Fruit fly (Drosophila melanogaster) whole organism, prepupa: Measurements from ENCODE around the gene Coprox.

Experiments
- CG11902 ChIP-seq: fragments of 200-800 bp; sonication (Bioruptor generic); optimal IDR thresholded peaks from 3 replicates; lab custom pipeline; 2016; ENCODE audit warnings: missing biosample characterization, missing genetic modification characterization
- CG1621 ChIP-seq: fragments of 200-800 bp; sonication (Bioruptor generic); optimal IDR thresholded peaks from 3 replicates; lab custom pipeline; 2018; ENCODE audit warnings: missing biosample characterization, mild to moderate bottlenecking, missing genetic modification characterization
- CG16779 ChIP-seq: fragments of 200-800 bp; sonication (Bioruptor generic); optimal IDR thresholded peaks from 3 replicates; lab custom pipeline; 2017; ENCODE audit warnings: missing biosample characterization, mild to moderate bottlenecking, missing genetic modification characterization
- CG3032 ChIP-seq: fragments of 200-800 bp; optimal IDR thresholded peaks from 2 replicates; lab custom pipeline; 2019; ENCODE audit warnings: missing biosample characterization, mild to moderate bottlenecking, missing genetic modification characterization, moderate library complexity
- CG31627 ChIP-seq: fragments of 200-800 bp; sonication (Bioruptor generic); optimal IDR thresholded peaks from 3 replicates; lab custom pipeline; 2016; ENCODE audit warnings: missing biosample characterization, missing genetic modification characterization
- CG32006 ChIP-seq: fragments of 200-800 bp; sonication (Bioruptor generic); optimal IDR thresholded peaks from 3 replicates; lab custom pipeline; 2017; ENCODE audit warnings: missing biosample characterization, mild to moderate bottlenecking, missing genetic modification characterization
- CG34406 ChIP-seq: fragments of 200-800 bp; sonication (Bioruptor generic); optimal IDR thresholded peaks from 3 replicates; lab custom pipeline; 2016; ENCODE audit warnings: missing biosample characterization, missing genetic modification characterization
- CG3919 ChIP-seq: fragments of 200-800 bp; sonication (Bioruptor generic); optimal IDR thresholded peaks from 3 replicates; lab custom pipeline; 2016; ENCODE audit warnings: missing biosample characterization, missing genetic modification characterization
- CG4318 ChIP-seq: fragments of 200-800 bp; sonication (Bioruptor generic); optimal IDR thresholded peaks from 3 replicates; lab custom pipeline; 2017; ENCODE audit warnings: missing biosample characterization, mild to moderate bottlenecking, missing genetic modification characterization
- CG6163 ChIP-seq: fragments of 200-800 bp; sonication (Bioruptor generic); IDR thresholded peaks from 3 replicates; pipeline ENCODE4 v1.3.6; 2022; ENCODE audit warnings: missing biosample characterization, missing genetic modification characterization
- CG6792 ChIP-seq: fragments of 200-800 bp; sonication (Bioruptor generic); optimal IDR thresholded peaks from 3 replicates; lab custom pipeline; 2016; ENCODE audit warnings: missing biosample characterization, missing genetic modification characterization
- CG6808 ChIP-seq: fragments of 200-800 bp; sonication (Bioruptor generic); optimal IDR thresholded peaks from 3 replicates; lab custom pipeline; 2017; ENCODE audit warnings: missing biosample characterization, missing genetic modification characterization, mild to moderate bottlenecking, moderate library complexity, missing genetic modification reagents
- CG6854 ChIP-seq: fragments of 200-800 bp; sonication (Bioruptor generic); optimal IDR thresholded peaks from 2 replicates; lab custom pipeline; 2017; ENCODE audit warnings: missing biosample characterization, mild to moderate bottlenecking, missing genetic modification characterization
- CG7368 ChIP-seq: fragments of 200-800 bp; sonication (Bioruptor generic); optimal IDR thresholded peaks from 3 replicates; lab custom pipeline; 2016; ENCODE audit warnings: missing biosample characterization, missing genetic modification characterization
- CG8632 ChIP-seq: fragments of 200-800 bp; sonication (Bioruptor generic); optimal IDR thresholded peaks from 3 replicates; lab custom pipeline; 2016; ENCODE audit warnings: missing biosample characterization, missing genetic modification characterization
- Eip78C ChIP-seq: fragments of 200-800 bp; sonication (Bioruptor generic); peaks from one replicate; lab custom pipeline; 2016; ENCODE audit warnings: missing biosample characterization, missing genetic modification characterization
- Eip93F ChIP-seq: fragments of 200-800 bp; sonication (Bioruptor generic); optimal IDR thresholded peaks from 2 replicates; lab custom pipeline; 2016; ENCODE audit warnings: missing biosample characterization, mild to moderate bottlenecking, missing genetic modification characterization
- Ets21C ChIP-seq: fragments of 200-800 bp; sonication (Bioruptor generic); optimal IDR thresholded peaks from 3 replicates; lab custom pipeline; 2016; ENCODE audit warnings: missing biosample characterization, missing genetic modification characterization
- Hr39 ChIP-seq: fragments of 200-800 bp; sonication (Bioruptor generic); optimal IDR thresholded peaks from 2 replicates; lab custom pipeline; 2016; ENCODE audit warnings: missing biosample characterization, missing genetic modification characterization
- Hr4 ChIP-seq: fragments of 200-800 bp; sonication (Bioruptor generic); optimal IDR thresholded peaks from 3 replicates; lab custom pipeline; 2016; ENCODE audit warnings: missing biosample characterization, missing genetic modification characterization
- Met ChIP-seq: fragments of 200-800 bp; sonication (Bioruptor generic); optimal IDR thresholded peaks from 3 replicates; lab custom pipeline; 2016; ENCODE audit warnings: missing biosample characterization, missing genetic modification characterization
- acj6 ChIP-seq: fragments of 200-800 bp; sonication (Bioruptor generic); optimal IDR thresholded peaks from 3 replicates; lab custom pipeline; 2016; ENCODE audit warnings: missing biosample characterization, missing genetic modification characterization
- dac ChIP-seq: fragments of 200-800 bp; sonication (Bioruptor generic); optimal IDR thresholded peaks from 2 replicates; lab custom pipeline; 2017; ENCODE audit warnings: missing biosample characterization, mild to moderate bottlenecking, missing genetic modification characterization
- eg ChIP-seq: fragments of 200-800 bp; sonication (Bioruptor generic); IDR thresholded peaks from 3 replicates; pipeline ENCODE4 v1.3.6; 2022; ENCODE audit warnings: missing biosample characterization, missing genetic modification characterization
- esn ChIP-seq: fragments of 200-800 bp; sonication (Bioruptor generic); optimal IDR thresholded peaks from 2 replicates; lab custom pipeline; 2016; ENCODE audit warnings: missing biosample characterization, mild to moderate bottlenecking, missing genetic modification characterization, moderate library complexity
- fd59A ChIP-seq: fragments of 200-800 bp; sonication (Bioruptor generic); optimal IDR thresholded peaks from 2 replicates; lab custom pipeline; 2017; ENCODE audit warnings: missing biosample characterization, mild to moderate bottlenecking, missing genetic modification characterization, missing genetic modification reagents
- fd85E ChIP-seq: fragments of 200-800 bp; sonication (Bioruptor generic); optimal IDR thresholded peaks from 3 replicates; lab custom pipeline; 2016; ENCODE audit warnings: missing biosample characterization, missing genetic modification characterization
- lz ChIP-seq: fragments of 200-800 bp; sonication (Bioruptor generic); optimal IDR thresholded peaks from 3 replicates; lab custom pipeline; 2016; ENCODE audit warnings: missing biosample characterization, missing genetic modification characterization
- pdm3 ChIP-seq: fragments of 200-800 bp; sonication (Bioruptor generic); optimal IDR thresholded peaks from 3 replicates; lab custom pipeline; 2016; ENCODE audit warnings: missing biosample characterization, missing genetic modification characterization
- ss ChIP-seq, 2 experiments: fragments of 200-800 bp; sonication (Bioruptor generic); optimal IDR thresholded peaks; 2 replicates in 1 of 2; 3 replicates in 1 of 2; lab custom pipeline; 2017 to 2018; ENCODE audit warnings: mild to moderate bottlenecking in 2 of 2, missing biosample characterization in 2 of 2, missing genetic modification characterization in 2 of 2, moderate library complexity in 1 of 2
- svp ChIP-seq: fragments of 200-800 bp; sonication (Bioruptor generic); peaks from one replicate; lab custom pipeline; 2016; ENCODE audit warnings: missing biosample characterization, missing genetic modification characterization

Coprox gene

DNA sequence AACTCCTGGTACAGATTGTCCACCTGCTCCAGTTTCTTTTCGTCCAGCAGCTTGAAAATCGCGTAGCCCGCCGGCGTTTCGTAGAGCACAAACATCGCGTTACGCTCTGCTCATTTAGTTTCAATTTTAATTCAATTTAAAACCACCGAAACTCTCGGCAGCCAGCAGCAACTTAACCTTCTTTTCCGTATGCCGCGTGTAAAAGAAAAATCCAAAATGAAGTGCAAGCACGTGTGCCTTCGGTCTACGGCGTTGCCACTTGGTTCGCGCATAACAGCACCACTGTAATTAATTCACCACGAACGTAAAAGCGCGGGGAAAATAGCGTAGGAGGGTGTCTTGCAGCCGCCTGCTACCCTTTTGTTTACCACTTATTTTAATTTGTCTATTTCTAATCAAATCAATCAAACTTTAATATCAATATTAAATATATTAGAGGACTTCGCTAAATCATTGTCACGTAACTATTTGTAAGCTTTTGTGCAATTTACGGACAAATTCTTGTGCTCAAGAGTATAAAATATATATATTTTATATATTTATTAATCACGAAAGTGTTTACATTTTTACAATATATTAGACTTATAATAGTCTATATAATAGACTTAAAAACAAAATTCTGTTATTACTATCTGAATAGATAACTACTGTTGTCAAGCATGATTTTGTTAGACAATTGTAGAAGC lies 45.6 kb upstream of the Coprox start, which contains the start of gene nop5 (continued):
- TF ChIP-seq CG6163 (GFP tag; lab: Robert Waterston, UW) (peak; percentile 9; the same call in 1 of the 3 replicates), CG31627 (GFP tag; lab: Kevin White, UChicago) (peak; percentile 3), CG6792 (GFP tag; lab: Kevin White, UChicago) (no peak), fd59A (no peak), eg (GFP tag; lab: Robert Waterston, UW) (no peak), fd85E (GFP tag; lab: Kevin White, UChicago) (no peak), CG3919 (no peak), CG8632 (GFP tag; lab: Kevin White, UChicago) (peak; percentile 67), CG11902 (GFP tag; lab: Kevin White, UChicago) (peak; percentile 4), Met (GFP tag; lab: Kevin White, UChicago) (no peak), lz (peak; percentile 29), CG32006 (GFP tag; lab: Kevin White, UChicago) (peak; percentile 60), Hr4 (no peak), CG7368 (GFP tag; lab: Kevin White, UChicago) (no peak), Ets21C (GFP tag; lab: Kevin White, UChicago) (no peak), CG3032 (tag; lab: Kevin White, UChicago) (peak; percentile 72), Hr39 (no peak), dac (GFP tag; lab: Kevin White, UChicago) (no peak)

DNA sequence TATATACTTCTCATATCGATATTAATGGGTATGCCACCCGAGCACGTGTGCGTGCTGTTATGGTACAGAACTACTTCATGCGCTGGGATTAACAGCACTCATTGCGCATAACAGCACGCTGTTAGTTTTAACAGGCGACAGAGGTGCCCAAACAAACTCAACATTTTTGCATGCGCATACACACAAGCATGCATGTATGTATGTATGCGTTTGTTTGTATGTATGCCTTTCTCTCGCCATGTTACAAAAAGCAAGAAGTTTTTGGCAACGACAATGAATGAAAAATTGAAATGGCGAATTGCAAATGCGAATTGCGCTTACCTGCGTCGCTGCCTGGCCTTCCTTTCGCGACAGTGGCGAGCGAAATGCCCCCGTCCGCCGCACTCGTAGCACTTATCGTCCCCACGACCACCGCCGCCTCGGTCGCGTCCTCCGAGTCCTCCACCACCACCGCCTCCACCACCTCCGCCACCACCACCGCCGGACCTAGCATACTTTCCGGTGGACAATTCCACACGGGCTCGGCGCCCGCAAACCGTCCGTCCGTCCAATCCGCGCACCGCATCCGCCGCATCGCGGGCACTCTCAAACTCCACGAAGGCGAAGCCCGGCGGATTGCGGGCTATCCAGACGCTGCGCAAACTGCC lies 44.9 kb upstream of the Coprox start:
- TF ChIP-seq CG32006 (GFP tag; lab: Kevin White, UChicago) (no peak), CG1621 (tag; lab: Kevin White, UChicago) (peak; percentile 67), CG6808 (GFP tag; lab: Kevin White, UChicago) (no peak), CG34406 (GFP tag; lab: Kevin White, UChicago) (no peak), pdm3 (GFP tag; lab: Kevin White, UChicago) (no peak), CG8632 (GFP tag; lab: Kevin White, UChicago) (no peak), CG4318 (GFP tag; lab: Kevin White, UChicago) (no peak), Eip93F (GFP tag; lab: Kevin White, UChicago) (no peak)

DNA sequence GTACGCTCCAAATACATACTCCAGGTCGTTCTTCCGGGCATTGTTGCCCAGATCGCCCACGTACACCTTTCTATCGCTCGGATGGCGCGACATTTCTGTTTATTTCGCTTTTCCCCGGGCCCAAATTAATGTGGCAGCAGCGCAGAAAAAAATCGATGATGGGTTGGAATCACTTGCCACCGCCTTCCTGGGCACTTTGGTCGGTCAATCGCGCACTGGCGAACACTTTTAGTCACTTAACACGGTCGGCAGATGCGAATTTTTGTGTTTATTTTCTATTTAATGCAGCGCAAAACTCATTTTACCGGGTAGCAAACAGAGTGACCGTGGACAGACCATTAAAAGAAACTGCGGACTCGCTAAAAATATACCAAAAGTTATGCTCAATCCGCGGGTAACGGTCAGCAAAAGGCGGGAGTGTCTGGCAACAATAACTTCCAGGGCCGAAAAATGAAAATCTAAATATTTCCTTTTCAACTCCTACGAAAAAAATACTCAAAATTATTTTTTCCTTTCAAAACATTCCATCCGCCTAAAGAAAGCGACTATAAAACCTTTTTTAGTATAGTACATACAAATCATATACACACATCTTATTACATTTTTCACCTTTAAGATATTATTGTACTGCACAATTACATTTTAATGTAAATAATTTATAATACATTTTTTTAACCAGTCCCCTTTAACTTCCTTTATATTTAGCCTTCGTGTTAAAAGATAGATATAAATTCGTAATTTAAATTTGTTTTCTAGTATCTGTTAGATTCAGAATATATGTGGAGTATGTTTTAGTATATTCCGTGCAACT lies 44.2 kb upstream of the Coprox start, which contains the start of gene x16:
TSS of gene x16 (minus strand) at position 361 of the 811 bp plus-strand sequence.
- peak; percentile 63 for TF ChIP-seq svp
- peak; percentile 31 for TF ChIP-seq Eip78C (GFP tag; lab: Kevin White, UChicago)
- peak; percentile 28 for TF ChIP-seq CG1621 (tag; lab: Kevin White, UChicago)
- no peak for TF ChIP-seq Met (GFP tag; lab: Kevin White, UChicago)
- TF ChIP-seq ss (GFP tag; optimal IDR thresholded peaks at IDR 0.05; lab: Kevin White, UChicago), result no peak
- no peak for TF ChIP-seq CG4318 (GFP tag; lab: Kevin White, UChicago)
- TF ChIP-seq, all 60 proteins: peak for 3

DNA sequence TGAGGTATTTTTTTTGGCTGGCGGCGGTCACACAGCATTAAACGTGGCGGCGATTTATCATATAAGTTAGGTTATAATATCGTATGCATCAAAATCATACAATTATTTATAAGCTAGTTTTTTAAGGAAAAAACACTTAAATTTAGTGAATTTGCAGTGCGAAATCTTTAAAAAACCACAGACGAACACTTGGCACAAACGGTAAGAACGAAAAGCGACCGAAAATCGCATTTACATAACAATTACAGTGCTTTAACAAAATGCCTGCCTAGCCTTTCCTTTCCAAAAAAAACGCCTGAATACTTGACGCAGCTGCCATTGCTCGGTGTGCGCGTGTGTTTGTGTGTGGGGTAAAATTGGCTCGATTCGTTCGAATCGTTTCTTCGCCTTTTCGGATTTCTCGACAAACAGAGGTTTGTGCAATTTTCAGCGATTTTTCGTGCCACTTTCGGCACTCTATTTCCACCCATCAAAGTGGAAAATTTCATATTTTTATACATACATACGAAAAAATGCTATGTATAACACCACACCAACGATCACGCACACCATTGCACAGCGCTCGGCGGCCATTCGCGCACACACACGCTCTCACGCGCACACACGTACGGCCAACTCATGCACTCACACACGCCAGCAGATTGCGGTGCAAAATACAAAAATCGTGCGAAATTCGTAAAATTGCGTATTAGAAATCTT lies 43.4 kb upstream of the Coprox start, which contains the start of gene Hrb27C:
TSS of gene Hrb27C (plus strand) at position 44 of the 699 bp plus-strand sequence.
- TF ChIP-seq CG34406 (GFP tag; lab: Kevin White, UChicago) (peak; percentile 14), esn (GFP tag; lab: Kevin White, UChicago) (no peak), CG6854 (GFP tag; lab: Kevin White, UChicago) (peak; percentile 5), CG6163 (GFP tag; lab: Robert Waterston, UW) (no peak), Met (GFP tag; lab: Kevin White, UChicago) (no peak), Eip78C (GFP tag; lab: Kevin White, UChicago) (peak; percentile 31), svp (no peak), CG16779 (tag; lab: Kevin White, UChicago) (peak; percentile 22), acj6 (GFP tag; lab: Kevin White, UChicago) (no peak)
- TF ChIP-seq, all 60 proteins: peak for 4
